Fruit fly (Drosophila melanogaster): ENCODE data around the gene CG46310.
A peak's percentile ranks its signal among the peaks of the same experiment; 100 is the strongest.

- TF ChIP-seq CG11294 (GFP tag; IDR thresholded peaks at IDR 0.05): no peak
- no peak for TF ChIP-seq Hr38 (GFP tag; optimal IDR thresholded peaks at IDR 0.05)
- TF ChIP-seq CG8632 (GFP tag; optimal IDR thresholded peaks at IDR 0.05): peak; percentile 18
Measured at dm6 chr3R:23148433-23148832, 25.2 kb upstream of the CG46310 start.
